Fruit fly (Drosophila melanogaster) whole organism, embryonic: ENCODE measurements around the gene CG7101.

ENCODE experiments used
- Atf3 ChIP-seq: fragments of 200-800 bp; sonication (Bioruptor generic); optimal IDR thresholded peaks from 3 replicates; lab custom pipeline; 2016; ENCODE audit warnings: missing biosample characterization, missing genetic modification characterization
- Blimp-1 ChIP-seq: fragments of 200-800 bp; sonication (Bioruptor generic); optimal IDR thresholded peaks from 3 replicates; lab custom pipeline; 2018; ENCODE audit warnings: missing biosample characterization, missing genetic modification characterization, mild to moderate bottlenecking, moderate library complexity, missing genetic modification reagents
- CG10979 ChIP-seq: fragments of 200-800 bp; sonication (Bioruptor generic); optimal IDR thresholded peaks from 2 replicates; lab custom pipeline; 2018; ENCODE audit warnings: missing biosample characterization, mild to moderate bottlenecking, missing genetic modification characterization, moderate library complexity
- CG13296 ChIP-seq: fragments of 200-800 bp; sonication (Bioruptor generic); optimal IDR thresholded peaks from 3 replicates; lab custom pipeline; 2018; ENCODE audit warnings: missing biosample characterization, mild to moderate bottlenecking, missing genetic modification characterization
- CG14441 ChIP-seq: fragments of 200-800 bp; sonication (Bioruptor generic); IDR thresholded peaks from 2 replicates; pipeline ENCODE4 v1.3.6; 2022; ENCODE audit warnings: missing biosample characterization, missing genetic modification characterization
- CG15479 ChIP-seq: fragments of 200-800 bp; sonication (Bioruptor generic); optimal IDR thresholded peaks from 3 replicates; lab custom pipeline; 2019; ENCODE audit warnings: missing biosample characterization, mild to moderate bottlenecking, missing genetic modification characterization, moderate library complexity
- CG17186 ChIP-seq: fragments of 200-800 bp; sonication (Bioruptor generic); optimal IDR thresholded peaks from 3 replicates; lab custom pipeline; 2017; ENCODE audit warnings: missing biosample characterization, missing genetic modification reagents, missing genetic modification characterization
- CG1792 ChIP-seq: fragments of 200-800 bp; sonication (Bioruptor generic); optimal IDR thresholded peaks from 2 replicates; lab custom pipeline; 2016; ENCODE audit warnings: missing biosample characterization, missing genetic modification characterization
- CG18476 ChIP-seq: fragments of 200-800 bp; sonication (Bioruptor generic); optimal IDR thresholded peaks from 2 replicates; lab custom pipeline; 2016; ENCODE audit warnings: missing biosample characterization, mild to moderate bottlenecking, missing genetic modification characterization
- CG3281 ChIP-seq: fragments of 200-800 bp; sonication (Bioruptor generic); optimal IDR thresholded peaks from 3 replicates; lab custom pipeline; 2017; ENCODE audit warnings: missing biosample characterization, mild to moderate bottlenecking, missing genetic modification characterization
- CG3995 ChIP-seq: fragments of 200-800 bp; sonication (Bioruptor generic); optimal IDR thresholded peaks from 3 replicates; lab custom pipeline; 2016; ENCODE audit warnings: missing biosample characterization, missing genetic modification characterization
- CG4360 ChIP-seq: fragments of 200-800 bp; sonication (Bioruptor generic); IDR thresholded peaks from 2 replicates; pipeline ENCODE4 v1.3.6; 2022; ENCODE audit warnings: missing biosample characterization, missing genetic modification characterization
- CG4617 ChIP-seq: fragments of 200-800 bp; sonication (Bioruptor generic); optimal IDR thresholded peaks from 3 replicates; lab custom pipeline; 2016; ENCODE audit warnings: missing biosample characterization, missing genetic modification characterization, borderline replicate concordance
- CG6791 ChIP-seq: fragments of 200-800 bp; sonication (Bioruptor generic); IDR thresholded peaks from 3 replicates; pipeline ENCODE4 v1.3.6; 2022; ENCODE audit warnings: missing biosample characterization, missing genetic modification characterization; ENCODE audit not compliant: partially characterized antibody
- CG9727 ChIP-seq: fragments of 200-800 bp; sonication (Bioruptor generic); optimal IDR thresholded peaks from 3 replicates; lab custom pipeline; 2017; ENCODE audit warnings: missing biosample characterization, mild to moderate bottlenecking, missing genetic modification characterization
- D19A ChIP-seq: fragments of 200-800 bp; optimal IDR thresholded peaks from 3 replicates; lab custom pipeline; 2019; ENCODE audit warnings: missing biosample characterization, mild to moderate bottlenecking, missing genetic modification characterization, moderate library complexity
- Dfd ChIP-seq, 2 experiments: fragments of >200 bp; optimal IDR thresholded peaks; 2 replicates each; lab custom pipeline; 2017; ENCODE audit warnings: missing biosample characterization in 2 of 2, missing genetic modification characterization in 2 of 2
- Dp ChIP-seq: fragments of 200-800 bp; sonication (Bioruptor generic); optimal IDR thresholded peaks from 2 replicates; lab custom pipeline; 2018; ENCODE audit warnings: missing biosample characterization, mild to moderate bottlenecking, missing genetic modification characterization, moderate library complexity
- Drgx ChIP-seq: fragments of 200-800 bp; sonication (Bioruptor generic); IDR thresholded peaks from 2 replicates; pipeline ENCODE4 v1.3.6; 2022; ENCODE audit warnings: missing biosample characterization, missing genetic modification characterization
- Fer1 ChIP-seq: fragments of 200-800 bp; sonication (Bioruptor generic); optimal IDR thresholded peaks from 2 replicates; lab custom pipeline; 2017; ENCODE audit warnings: missing biosample characterization, mild to moderate bottlenecking, missing genetic modification characterization
- HLH3B ChIP-seq: fragments of 200-800 bp; sonication (Bioruptor generic); IDR thresholded peaks from 2 replicates; pipeline ENCODE4 v1.3.6; 2022; ENCODE audit warnings: missing biosample characterization, missing genetic modification characterization
- Hmx ChIP-seq: fragments of 200-800 bp; sonication (Bioruptor generic); optimal IDR thresholded peaks from 2 replicates; lab custom pipeline; 2016; ENCODE audit warnings: missing biosample characterization, missing genetic modification characterization
- MESR4 ChIP-seq: fragments of 200-800 bp; sonication (Bioruptor generic); optimal IDR thresholded peaks from 2 replicates; lab custom pipeline; 2018; ENCODE audit warnings: missing biosample characterization, mild to moderate bottlenecking, missing genetic modification characterization, moderate library complexity
- NC2α ChIP-seq: fragments of 200-800 bp; sonication (Bioruptor generic); optimal IDR thresholded peaks from 2 replicates; lab custom pipeline; 2016; ENCODE audit warnings: missing biosample characterization, missing genetic modification characterization
- Nf-YA ChIP-seq: fragments of 200-800 bp; sonication (Bioruptor generic); IDR thresholded peaks from 2 replicates; pipeline ENCODE4 v1.3.6; 2022; ENCODE audit warnings: missing biosample characterization, missing genetic modification characterization
- Scr ChIP-seq: fragments of 200-800 bp; sonication (Bioruptor generic); IDR thresholded peaks from 2 replicates; pipeline ENCODE4 v1.3.6; 2022; ENCODE audit warnings: missing biosample characterization, missing genetic modification characterization; ENCODE audit not compliant: partially characterized antibody
- Spps ChIP-seq: fragments of 200-800 bp; sonication (Bioruptor generic); optimal IDR thresholded peaks from 2 replicates; lab custom pipeline; 2018; ENCODE audit warnings: missing biosample characterization, mild to moderate bottlenecking, missing genetic modification characterization
- Sry-β ChIP-seq: fragments of 200-800 bp; sonication (Bioruptor generic); optimal IDR thresholded peaks from 2 replicates; lab custom pipeline; 2018; ENCODE audit warnings: missing biosample characterization, mild to moderate bottlenecking, missing genetic modification characterization, moderate library complexity
- Stat92E ChIP-seq, 3 experiments: fragments of >200 bp in 2 of 3; fragments of 200-800 bp in 1 of 3; sonication (Bioruptor generic) in 1 of 3; optimal IDR thresholded peaks; 2 replicates each; lab custom pipeline; 2017 to 2019; ENCODE audit warnings: missing biosample characterization in 3 of 3, missing genetic modification characterization in 3 of 3, mild to moderate bottlenecking in 1 of 3, moderate library complexity in 1 of 3
- Vsx1 ChIP-seq: fragments of 200-800 bp; sonication (Bioruptor generic); optimal IDR thresholded peaks from 2 replicates; lab custom pipeline; 2017; ENCODE audit warnings: missing biosample characterization, mild to moderate bottlenecking, missing genetic modification characterization, missing genetic modification reagents
- Xrp1 ChIP-seq: fragments of 200-800 bp; sonication (Bioruptor generic); IDR thresholded peaks from 2 replicates; pipeline ENCODE4 v1.3.6; 2022; ENCODE audit warnings: missing biosample characterization, missing genetic modification characterization
- abd-A ChIP-seq: fragments of 200-800 bp; sonication (Bioruptor generic); optimal IDR thresholded peaks from 3 replicates; lab custom pipeline; 2019; ENCODE audit warnings: missing biosample characterization, mild to moderate bottlenecking, missing genetic modification characterization, moderate library complexity
- bsh ChIP-seq, 2 experiments: fragments of 200-800 bp; sonication (Bioruptor generic); optimal IDR thresholded peaks; 2 replicates each; lab custom pipeline; 2017 to 2018; ENCODE audit warnings: mild to moderate bottlenecking in 2 of 2, missing biosample characterization in 2 of 2, missing genetic modification characterization in 2 of 2, moderate library complexity in 1 of 2
- cad ChIP-seq: fragments of >200 bp; optimal IDR thresholded peaks from 2 replicates; lab custom pipeline; 2017; ENCODE audit warnings: missing biosample characterization, missing genetic modification characterization
- cato ChIP-seq: fragments of 200-800 bp; sonication (Bioruptor generic); optimal IDR thresholded peaks from 2 replicates; lab custom pipeline; 2016; ENCODE audit warnings: missing biosample characterization, missing genetic modification characterization, borderline replicate concordance
- ci ChIP-seq: fragments of 200-800 bp; sonication (Bioruptor generic); IDR thresholded peaks from 3 replicates; pipeline ENCODE4 v1.3.6; 2022; ENCODE audit warnings: missing biosample characterization, missing genetic modification characterization
- dmrt11E ChIP-seq: fragments of 200-800 bp; sonication (Bioruptor generic); optimal IDR thresholded peaks from 3 replicates; lab custom pipeline; 2018; ENCODE audit warnings: missing biosample characterization, mild to moderate bottlenecking, missing genetic modification characterization, moderate library complexity
- dpn ChIP-seq, 2 experiments: fragments of 200-800 bp; sonication (Bioruptor generic); optimal IDR thresholded peaks; 3 replicates each; lab custom pipeline; 2016; ENCODE audit warnings: missing biosample characterization in 2 of 2, missing genetic modification characterization in 2 of 2
- fd96Cb ChIP-seq: fragments of 200-800 bp; sonication (Bioruptor generic); optimal IDR thresholded peaks from 2 replicates; lab custom pipeline; 2018; ENCODE audit warnings: missing biosample characterization, mild to moderate bottlenecking, missing genetic modification characterization, moderate library complexity
- fu2 ChIP-seq: fragments of 200-800 bp; sonication (Bioruptor generic); optimal IDR thresholded peaks from 2 replicates; lab custom pipeline; 2016; ENCODE audit warnings: missing biosample characterization, missing genetic modification characterization
- grn ChIP-seq: fragments of 200-800 bp; sonication (Bioruptor generic); optimal IDR thresholded peaks from 3 replicates; lab custom pipeline; 2017; ENCODE audit warnings: missing biosample characterization, missing genetic modification characterization
- ham ChIP-seq: fragments of 200-800 bp; sonication (Bioruptor generic); IDR thresholded peaks from 2 replicates; pipeline ENCODE4 v1.3.6; 2022; ENCODE audit warnings: missing biosample characterization, missing genetic modification characterization
- hbn ChIP-seq: fragments of 200-800 bp; sonication (Bioruptor generic); IDR thresholded peaks from 2 replicates; pipeline ENCODE4 v1.3.6; 2022; ENCODE audit warnings: missing biosample characterization, missing genetic modification characterization; ENCODE audit not compliant: partially characterized antibody
- kni ChIP-seq: fragments of 200-800 bp; sonication (Bioruptor generic); optimal IDR thresholded peaks from 3 replicates; lab custom pipeline; 2017; ENCODE audit warnings: mild to moderate bottlenecking, missing biosample characterization, missing genetic modification reagents, missing genetic modification characterization
- oc ChIP-seq: fragments of 200-800 bp; sonication (Bioruptor generic); optimal IDR thresholded peaks from 2 replicates; lab custom pipeline; 2018; ENCODE audit warnings: missing biosample characterization, mild to moderate bottlenecking, missing genetic modification characterization, moderate library complexity
- sd ChIP-seq: fragments of 200-800 bp; sonication (Bioruptor generic); optimal IDR thresholded peaks from 3 replicates; lab custom pipeline; 2018; ENCODE audit warnings: missing biosample characterization, mild to moderate bottlenecking, missing genetic modification characterization, moderate library complexity
- sens ChIP-seq: fragments of 200-800 bp; sonication (Bioruptor generic); peaks from one replicate; lab custom pipeline; 2016; ENCODE audit warnings: missing biosample characterization, missing genetic modification characterization
- sima ChIP-seq: fragments of 200-800 bp; sonication (Bioruptor generic); optimal IDR thresholded peaks from 2 replicates; lab custom pipeline; 2016; ENCODE audit warnings: missing biosample characterization, missing genetic modification characterization
- slp2 ChIP-seq: fragments of 200-800 bp; sonication (Bioruptor generic); optimal IDR thresholded peaks from 2 replicates; lab custom pipeline; 2016; ENCODE audit warnings: missing biosample characterization, missing genetic modification characterization
- sqz ChIP-seq: fragments of 200-800 bp; sonication (Bioruptor generic); optimal IDR thresholded peaks from 3 replicates; lab custom pipeline; 2018; ENCODE audit warnings: missing biosample characterization, mild to moderate bottlenecking, missing genetic modification characterization
- twi ChIP-seq: fragments of 200-800 bp; optimal IDR thresholded peaks from 2 replicates; lab custom pipeline; 2019; ENCODE audit warnings: missing biosample characterization, mild to moderate bottlenecking, missing genetic modification characterization, moderate library complexity

CG7101 gene

dm6 chrX:18799307-18799855 lies 31.0 kb upstream of the CG7101 start (continued):
- no peak for TF ChIP-seq NC2α (GFP tag; lab: Kevin White, UChicago)
- no peak for TF ChIP-seq CG17186 (GFP tag; lab: Kevin White, UChicago)
- no peak for TF ChIP-seq CG9727 (GFP tag; lab: Kevin White, UChicago)
- peak; percentile 95 for TF ChIP-seq cad (GFP tag; lab: Kevin White, UChicago)
- TF ChIP-seq hbn (GFP tag; lab: Robert Waterston, UW), result no peak
- no peak for TF ChIP-seq Dp
- peak; percentile 13 for TF ChIP-seq abd-A (tag; lab: Kevin White, UChicago)
- no peak for TF ChIP-seq Dfd (GFP tag; optimal IDR thresholded peaks at IDR 0.05; lab: Kevin White, UChicago)
- TF ChIP-seq CG6791 (GFP tag; lab: Robert Waterston, UW), result no peak
- no peak for TF ChIP-seq CG18476 (GFP tag; lab: Kevin White, UChicago)
- TF ChIP-seq Sry-β (GFP tag; lab: Kevin White, UChicago), result no peak
- TF ChIP-seq Scr, result no peak
- peak; percentile 88 for TF ChIP-seq grn (GFP tag; lab: Kevin White, UChicago)
- TF ChIP-seq ci, result no peak
- TF ChIP-seq oc, result no peak
- TF ChIP-seq twi (tag; lab: Kevin White, UChicago), result peak; percentile 37
- TF ChIP-seq MESR4 (GFP tag; lab: Kevin White, UChicago), result no peak
- no peak for TF ChIP-seq Blimp-1
- no peak for TF ChIP-seq Stat92E (GFP tag; optimal IDR thresholded peaks at IDR 0.05; lab: Kevin White, UChicago)
- TF ChIP-seq cato, result no peak
- TF ChIP-seq Hmx, result no peak
- TF ChIP-seq CG13296 (GFP tag; lab: Kevin White, UChicago), result no peak
- TF ChIP-seq Spps (tag; lab: Kevin White, UChicago), result no peak
- no peak for TF ChIP-seq sima (GFP tag; lab: Kevin White, UChicago)
- TF ChIP-seq CG1792 (GFP tag; lab: Kevin White, UChicago), result no peak
- no peak for TF ChIP-seq ham (GFP tag; lab: Robert Waterston, UW)
- peak; percentile 97 for TF ChIP-seq CG15479
- TF ChIP-seq HLH3B, result no peak
- no peak for TF ChIP-seq Xrp1 (GFP tag; lab: Robert Waterston, UW)
- TF ChIP-seq slp2 (GFP tag; lab: Kevin White, UChicago), result no peak
- no peak for TF ChIP-seq kni
- no peak for TF ChIP-seq CG14441 (GFP tag; lab: Robert Waterston, UW)
- no peak for TF ChIP-seq fd96Cb
- no peak for TF ChIP-seq dpn (GFP tag; optimal IDR thresholded peaks at IDR 0.05; lab: Kevin White, UChicago)
- no peak for TF ChIP-seq CG4617 (GFP tag; lab: Kevin White, UChicago)
- TF ChIP-seq CG4360, result no peak
- TF ChIP-seq Fer1 (GFP tag; lab: Kevin White, UChicago), result no peak
- TF ChIP-seq Nf-YA (GFP tag; lab: Robert Waterston, UW), result no peak
- TF ChIP-seq Atf3, result no peak

dm6 chrX:18800167-18800566 lies 30.2 kb upstream of the CG7101 start:
- TF ChIP-seq sqz (GFP tag; lab: Kevin White, UChicago) (peak; percentile 34), Vsx1 (GFP tag; lab: Kevin White, UChicago) (no peak), sens (GFP tag; lab: Kevin White, UChicago) (peak; percentile 82), D19A (peak; percentile 95), CG3995 (GFP tag; lab: Kevin White, UChicago) (no peak), bsh (GFP tag; optimal IDR thresholded peaks at IDR 0.05; lab: Kevin White, UChicago) (peak in 1 of 2 experiments; percentile 65), CG10979 (tag; lab: Kevin White, UChicago) (peak; percentile 4), CG3281 (GFP tag; lab: Kevin White, UChicago) (no peak), Drgx (peak; percentile 57; the same call in 1 of the 2 replicates), sd (tag; lab: Kevin White, UChicago) (no peak), dmrt11E (tag; lab: Kevin White, UChicago) (peak; percentile 1), fu2 (GFP tag; lab: Kevin White, UChicago) (no peak)
